Fruit fly (Drosophila melanogaster) whole organism, embryonic: ENCODE results near the gene Rip11.
A peak's percentile ranks its signal among the peaks of the same experiment; 100 is the strongest.

Source experiments
- Bgb ChIP-seq: fragments of 200-800 bp; sonication (Bioruptor generic); IDR thresholded peaks from 2 replicates; pipeline ENCODE4 v1.3.6; 2022; ENCODE audit warnings: missing biosample characterization, missing genetic modification characterization; ENCODE audit not compliant: partially characterized antibody
- CG10366 ChIP-seq: fragments of 200-800 bp; sonication (Bioruptor generic); IDR thresholded peaks from 2 replicates; pipeline ENCODE4 v1.3.6; 2022; ENCODE audit warnings: missing biosample characterization, missing genetic modification characterization
- CG12299 ChIP-seq: fragments of 200-800 bp; sonication (Bioruptor generic); optimal IDR thresholded peaks from 2 replicates; lab custom pipeline; 2018; ENCODE audit warnings: missing biosample characterization, mild to moderate bottlenecking, missing genetic modification characterization
- CG14667 ChIP-seq: fragments of 200-800 bp; sonication (Bioruptor generic); IDR thresholded peaks from 2 replicates; pipeline ENCODE4 v1.3.6; 2022; ENCODE audit warnings: missing biosample characterization, missing genetic modification characterization
- CG14710 ChIP-seq: fragments of 200-800 bp; sonication (Bioruptor generic); optimal IDR thresholded peaks from 3 replicates; lab custom pipeline; 2019; ENCODE audit warnings: missing biosample characterization, mild to moderate bottlenecking, missing genetic modification characterization, moderate library complexity
- CG1603 ChIP-seq: fragments of 200-800 bp; sonication (Bioruptor generic); optimal IDR thresholded peaks from 2 replicates; lab custom pipeline; 2019; ENCODE audit warnings: missing biosample characterization, mild to moderate bottlenecking, missing genetic modification characterization, moderate library complexity
- CG17385 ChIP-seq: fragments of 200-800 bp; sonication (Bioruptor generic); optimal IDR thresholded peaks from 3 replicates; lab custom pipeline; 2018; ENCODE audit warnings: missing biosample characterization, mild to moderate bottlenecking, missing genetic modification characterization
- CG18262 ChIP-seq: fragments of 200-800 bp; optimal IDR thresholded peaks from 3 replicates; lab custom pipeline; 2019; ENCODE audit warnings: missing biosample characterization, mild to moderate bottlenecking, missing genetic modification characterization, moderate library complexity
- CG2199 ChIP-seq: fragments of 200-800 bp; sonication (Bioruptor generic); IDR thresholded peaks from 3 replicates; pipeline ENCODE4 v1.3.6; 2022; ENCODE audit warnings: missing biosample characterization, missing genetic modification characterization
- CG30431 ChIP-seq: fragments of 200-800 bp; sonication (Bioruptor generic); optimal IDR thresholded peaks from 2 replicates; lab custom pipeline; 2017; ENCODE audit warnings: missing biosample characterization, missing genetic modification characterization
- CG3163 ChIP-seq: fragments of 200-800 bp; sonication (Bioruptor generic); optimal IDR thresholded peaks from 3 replicates; lab custom pipeline; 2016; ENCODE audit warnings: missing biosample characterization, missing genetic modification characterization
- CG32532 ChIP-seq: fragments of 200-800 bp; sonication (Bioruptor generic); IDR thresholded peaks from 2 replicates; pipeline ENCODE4 v1.3.6; 2022; ENCODE audit warnings: missing biosample characterization, missing genetic modification characterization
- CG33557 ChIP-seq: fragments of 200-800 bp; sonication (Bioruptor generic); optimal IDR thresholded peaks from 2 replicates; lab custom pipeline; 2019; ENCODE audit warnings: missing biosample characterization, mild to moderate bottlenecking, missing genetic modification characterization, moderate library complexity
- CG4328 ChIP-seq: fragments of 200-800 bp; sonication (Bioruptor generic); optimal IDR thresholded peaks from 3 replicates; lab custom pipeline; 2017; ENCODE audit warnings: missing biosample characterization, missing genetic modification reagents, missing genetic modification characterization
- CG4707 ChIP-seq: fragments of 200-800 bp; sonication (Bioruptor generic); optimal IDR thresholded peaks from 2 replicates; lab custom pipeline; 2018; ENCODE audit warnings: missing biosample characterization, mild to moderate bottlenecking, missing genetic modification characterization, moderate library complexity
- CG6813 ChIP-seq: fragments of 200-800 bp; sonication (Bioruptor generic); optimal IDR thresholded peaks from 2 replicates; lab custom pipeline; 2017; ENCODE audit warnings: missing biosample characterization, missing genetic modification characterization, mild to moderate bottlenecking, moderate library complexity, missing genetic modification reagents
- CG7556 ChIP-seq: fragments of 200-800 bp; sonication (Bioruptor generic); optimal IDR thresholded peaks from 2 replicates; lab custom pipeline; 2017; ENCODE audit warnings: missing biosample characterization, mild to moderate bottlenecking, missing genetic modification characterization
- CG8290 ChIP-seq, 3 experiments: fragments of 200-800 bp; sonication (Bioruptor generic); optimal IDR thresholded peaks; 2 replicates each; lab custom pipeline; 2016 to 2019; ENCODE audit warnings: missing biosample characterization in 3 of 3, missing genetic modification characterization in 3 of 3, mild to moderate bottlenecking in 2 of 3, moderate library complexity in 1 of 3
- CG8765 ChIP-seq: fragments of 200-800 bp; sonication (Bioruptor generic); IDR thresholded peaks from 2 replicates; pipeline ENCODE4 v1.3.6; 2022; ENCODE audit warnings: missing biosample characterization, missing genetic modification characterization
- CG8944 ChIP-seq: fragments of 200-800 bp; sonication (Bioruptor generic); optimal IDR thresholded peaks from 3 replicates; lab custom pipeline; 2016; ENCODE audit warnings: missing biosample characterization, missing genetic modification characterization
- Ets65A ChIP-seq: fragments of 200-800 bp; sonication (Bioruptor generic); peaks from one replicate; lab custom pipeline; 2016; ENCODE audit warnings: missing biosample characterization, missing genetic modification characterization
- Hr78 ChIP-seq, 2 experiments: fragments of 200-800 bp in 1 of 2; fragments of >200 bp in 1 of 2; sonication (Bioruptor generic) in 1 of 2; optimal IDR thresholded peaks; 2 replicates each; lab custom pipeline; 2017 to 2019; ENCODE audit warnings: missing biosample characterization in 2 of 2, missing genetic modification characterization in 2 of 2, mild to moderate bottlenecking in 1 of 2, moderate library complexity in 1 of 2
- MBD-R2 ChIP-seq: fragments of 200-800 bp; sonication (Bioruptor generic); IDR thresholded peaks from 2 replicates; pipeline ENCODE4 v1.3.6; 2022; ENCODE audit warnings: missing biosample characterization, missing genetic modification characterization
- Opbp ChIP-seq: fragments of 200-800 bp; sonication (Bioruptor generic); IDR thresholded peaks from 3 replicates; pipeline ENCODE4 v1.3.6; 2022; ENCODE audit warnings: missing biosample characterization, missing genetic modification characterization; ENCODE audit not compliant: partially characterized antibody
- Scr ChIP-seq: fragments of 200-800 bp; sonication (Bioruptor generic); IDR thresholded peaks from 2 replicates; pipeline ENCODE4 v1.3.6; 2022; ENCODE audit warnings: missing biosample characterization, missing genetic modification characterization; ENCODE audit not compliant: partially characterized antibody
- ara ChIP-seq: fragments of 200-800 bp; sonication (Bioruptor generic); IDR thresholded peaks from 2 replicates; pipeline ENCODE4 v1.3.6; 2022; ENCODE audit warnings: missing biosample characterization, missing genetic modification characterization
- btn ChIP-seq: fragments of 200-800 bp; sonication (Bioruptor generic); optimal IDR thresholded peaks from 2 replicates; lab custom pipeline; 2016; ENCODE audit warnings: missing biosample characterization, missing genetic modification characterization
- chm ChIP-seq: fragments of 200-800 bp; sonication (Bioruptor generic); IDR thresholded peaks from 2 replicates; pipeline ENCODE4 v1.3.6; 2022; ENCODE audit warnings: missing biosample characterization, missing genetic modification characterization
- corto ChIP-seq: fragments of 200-800 bp; sonication (Bioruptor generic); optimal IDR thresholded peaks from 2 replicates; lab custom pipeline; 2016; ENCODE audit warnings: missing biosample characterization, mild to moderate bottlenecking, missing genetic modification characterization, moderate library complexity
- fd3F ChIP-seq: fragments of 200-800 bp; sonication (Bioruptor generic); optimal IDR thresholded peaks from 2 replicates; lab custom pipeline; 2018; ENCODE audit warnings: missing biosample characterization, mild to moderate bottlenecking, missing genetic modification characterization, moderate library complexity
- fd96Cb ChIP-seq: fragments of 200-800 bp; sonication (Bioruptor generic); optimal IDR thresholded peaks from 2 replicates; lab custom pipeline; 2018; ENCODE audit warnings: missing biosample characterization, mild to moderate bottlenecking, missing genetic modification characterization, moderate library complexity
- hbn ChIP-seq: fragments of 200-800 bp; sonication (Bioruptor generic); IDR thresholded peaks from 2 replicates; pipeline ENCODE4 v1.3.6; 2022; ENCODE audit warnings: missing biosample characterization, missing genetic modification characterization; ENCODE audit not compliant: partially characterized antibody
- hkb ChIP-seq, 2 experiments: fragments of 200-800 bp in 1 of 2; fragments of >200 bp in 1 of 2; sonication (Bioruptor generic) in 1 of 2; IDR thresholded peaks in 1 of 2; optimal IDR thresholded peaks in 1 of 2; 2 replicates each; pipeline versions ENCODE4 v1.3.6 to Lab custom; 2017 to 2022; ENCODE audit warnings: missing biosample characterization in 1 of 2, missing genetic modification characterization in 1 of 2
- insv ChIP-seq, 2 experiments: fragments of 200-800 bp; sonication (Bioruptor generic); optimal IDR thresholded peaks; 3 replicates each; lab custom pipeline; 2016 to 2018; ENCODE audit warnings: missing biosample characterization in 2 of 2, missing genetic modification characterization in 2 of 2
- jumu ChIP-seq: fragments of 200-800 bp; sonication (Bioruptor generic); optimal IDR thresholded peaks from 3 replicates; lab custom pipeline; 2016; ENCODE audit warnings: missing biosample characterization, missing genetic modification characterization
- ken ChIP-seq: fragments of 200-800 bp; sonication (Bioruptor generic); IDR thresholded peaks from 3 replicates; pipeline ENCODE4 v1.3.6; 2022; ENCODE audit warnings: missing biosample characterization, missing genetic modification characterization
- kni ChIP-seq: fragments of 200-800 bp; sonication (Bioruptor generic); optimal IDR thresholded peaks from 3 replicates; lab custom pipeline; 2017; ENCODE audit warnings: mild to moderate bottlenecking, missing biosample characterization, missing genetic modification reagents, missing genetic modification characterization
- knrl ChIP-seq: fragments of 200-800 bp; sonication (Bioruptor generic); IDR thresholded peaks from 3 replicates; pipeline ENCODE4 v1.3.6; 2022; ENCODE audit warnings: missing biosample characterization, missing genetic modification characterization; ENCODE audit not compliant: partially characterized antibody
- nerfin-2 ChIP-seq: fragments of 200-800 bp; sonication (Bioruptor generic); IDR thresholded peaks from 2 replicates; pipeline ENCODE4 v1.3.6; 2022; ENCODE audit warnings: missing biosample characterization, missing genetic modification characterization; ENCODE audit not compliant: partially characterized antibody
- nom ChIP-seq: fragments of 200-800 bp; sonication (Bioruptor generic); optimal IDR thresholded peaks from 2 replicates; lab custom pipeline; 2017; ENCODE audit warnings: missing biosample characterization, missing genetic modification characterization, mild to moderate bottlenecking, moderate library complexity, missing genetic modification reagents
- ranshi ChIP-seq: fragments of 200-800 bp; sonication (Bioruptor generic); IDR thresholded peaks from 2 replicates; pipeline ENCODE4 v1.3.6; 2022; ENCODE audit warnings: missing biosample characterization, missing genetic modification characterization
- row ChIP-seq: fragments of 200-800 bp; sonication (Bioruptor generic); IDR thresholded peaks from 3 replicates; pipeline ENCODE4 v1.3.6; 2022; ENCODE audit warnings: missing biosample characterization, missing genetic modification characterization
- slbo ChIP-seq: fragments of 200-800 bp; sonication (Bioruptor generic); IDR thresholded peaks from 2 replicates; pipeline ENCODE4 v1.3.6; 2022; ENCODE audit warnings: missing biosample characterization, missing genetic modification characterization
- slou ChIP-seq: fragments of 200-800 bp; sonication (Bioruptor generic); optimal IDR thresholded peaks from 3 replicates; lab custom pipeline; 2016; ENCODE audit warnings: missing biosample characterization, missing genetic modification characterization
- sna ChIP-seq: fragments of 200-800 bp; sonication (Bioruptor generic); IDR thresholded peaks from 2 replicates; pipeline ENCODE4 v1.3.6; 2022; ENCODE audit warnings: missing biosample characterization, missing genetic modification characterization; ENCODE audit not compliant: partially characterized antibody
- tgo ChIP-seq: fragments of 200-800 bp; sonication (Bioruptor generic); IDR thresholded peaks from 3 replicates; pipeline ENCODE4 v1.3.6; 2022; ENCODE audit warnings: missing biosample characterization, missing genetic modification characterization
- tna ChIP-seq: fragments of 200-800 bp; sonication (Bioruptor generic); IDR thresholded peaks from 2 replicates; pipeline ENCODE4 v1.3.6; 2022; ENCODE audit warnings: missing biosample characterization, missing genetic modification characterization; ENCODE audit not compliant: partially characterized antibody
- zfh1 ChIP-seq: fragments of 200-800 bp; sonication (Bioruptor generic); IDR thresholded peaks from 3 replicates; pipeline ENCODE4 v1.3.6; 2022; ENCODE audit warnings: missing biosample characterization, missing genetic modification characterization

The Rip11 gene

DNA sequence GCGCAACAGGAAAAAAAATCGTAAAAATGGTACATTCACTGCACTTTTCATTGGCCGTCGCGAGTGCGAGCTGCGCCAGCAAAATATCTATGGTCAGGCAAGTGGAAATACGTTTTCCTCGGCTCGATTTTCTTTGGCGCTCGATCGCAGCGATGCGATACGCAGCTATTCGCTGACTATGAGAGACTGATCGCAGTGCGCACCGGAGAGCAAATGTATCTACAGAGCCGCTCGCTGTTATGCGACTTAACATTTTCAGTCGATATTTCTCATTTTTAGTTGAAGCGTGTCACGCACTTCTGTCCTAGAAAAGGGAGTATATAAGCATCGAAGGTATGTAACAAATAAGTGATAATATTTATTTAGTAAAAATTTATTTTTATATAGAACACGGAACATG, 12.7 kb downstream of the Rip11 start, which contains the start of gene wgn:
Gene wgn (minus strand): TSS at position 193 of the 400 bp plus-strand sequence.
- TF ChIP-seq CG1603: peak; percentile 21
- no peak for TF ChIP-seq corto (GFP tag; lab: Kevin White, UChicago)
- TF ChIP-seq CG10366 (GFP tag; lab: Robert Waterston, UW): no peak
- TF ChIP-seq Scr (GFP tag; lab: Robert Waterston, UW): peak; percentile 89
- peak; percentile 93 for TF ChIP-seq CG2199 (GFP tag; lab: Robert Waterston, UW)
- TF ChIP-seq nom (GFP tag; lab: Kevin White, UChicago): peak; percentile 32
- no peak for TF ChIP-seq CG14710 (tag; lab: Kevin White, UChicago)
- TF ChIP-seq tna (GFP tag; lab: Robert Waterston, UW): peak; percentile 24; the same call in 1 of the 2 replicates
- TF ChIP-seq Bgb (GFP tag; lab: Robert Waterston, UW): peak; percentile 69
- TF ChIP-seq ken (GFP tag; lab: Robert Waterston, UW): 0 out of 3 replicates have a peak, but pooled peaks have one; percentile 7
- peak; percentile 49 for TF ChIP-seq nerfin-2 (GFP tag; lab: Robert Waterston, UW)
- no peak for TF ChIP-seq CG7556 (GFP tag; lab: Kevin White, UChicago)
- TF ChIP-seq sna (GFP tag; lab: Robert Waterston, UW): peak; percentile 91
- TF ChIP-seq chm (GFP tag; lab: Robert Waterston, UW): peak; percentile 83
- TF ChIP-seq hkb (optimal IDR thresholded peaks at IDR 0.05; lab: Kevin White, UChicago): no peak
- TF ChIP-seq hkb (GFP tag; IDR thresholded peaks at IDR 0.05; lab: Robert Waterston, UW): 0 out of 2 replicates have a peak, but pooled peaks have one; percentile 8
- TF ChIP-seq CG4328 (GFP tag; lab: Kevin White, UChicago): no peak
- TF ChIP-seq CG17385 (GFP tag; lab: Kevin White, UChicago): peak; percentile 4
- no peak for TF ChIP-seq CG8944 (GFP tag; lab: Kevin White, UChicago)
- peak; percentile 90 for TF ChIP-seq hbn (GFP tag; lab: Robert Waterston, UW)
- no peak for TF ChIP-seq ara (GFP tag; lab: Robert Waterston, UW)
- TF ChIP-seq CG33557: no peak
- TF ChIP-seq slbo (GFP tag; lab: Robert Waterston, UW): 0 out of 2 replicates have a peak, but pooled peaks have one; percentile 6
- TF ChIP-seq CG18262 (tag; lab: Kevin White, UChicago): no peak
- peak; percentile 85 for TF ChIP-seq Opbp (GFP tag; lab: Robert Waterston, UW)
- no peak for TF ChIP-seq jumu (GFP tag; lab: Kevin White, UChicago)
- no peak for TF ChIP-seq CG6813 (GFP tag; lab: Kevin White, UChicago)
- TF ChIP-seq Ets65A (GFP tag; lab: Kevin White, UChicago): no peak
- no peak for TF ChIP-seq CG14667 (GFP tag; lab: Robert Waterston, UW)
- TF ChIP-seq tgo (GFP tag; lab: Robert Waterston, UW): no peak
- no peak for TF ChIP-seq Hr78 (GFP tag; optimal IDR thresholded peaks at IDR 0.05; lab: Kevin White, UChicago)
- no peak for TF ChIP-seq slou (GFP tag; lab: Kevin White, UChicago)
- TF ChIP-seq insv (GFP tag; optimal IDR thresholded peaks at IDR 0.05; lab: Kevin White, UChicago): no peak
- peak; percentile 68; the same call in 1 of the 3 replicates for TF ChIP-seq knrl (GFP tag; lab: Robert Waterston, UW)
- TF ChIP-seq zfh1 (GFP tag; lab: Robert Waterston, UW): 0 out of 3 replicates have a peak, but pooled peaks have one; percentile 27
- TF ChIP-seq fd96Cb (tag; lab: Kevin White, UChicago): no peak
- no peak for TF ChIP-seq CG3163 (GFP tag; lab: Kevin White, UChicago)
- no peak for TF ChIP-seq CG8290 (GFP tag; optimal IDR thresholded peaks at IDR 0.05; lab: Kevin White, UChicago)
- peak in 1 of 2 experiments; percentile 41 for TF ChIP-seq CG8290 (tag; optimal IDR thresholded peaks at IDR 0.05; lab: Kevin White, UChicago)
- TF ChIP-seq ranshi (GFP tag; lab: Robert Waterston, UW): no peak
- no peak for TF ChIP-seq kni
- TF ChIP-seq row (GFP tag; lab: Robert Waterston, UW): peak; percentile 41; the same call in 1 of the 3 replicates
- TF ChIP-seq MBD-R2 (GFP tag; lab: Robert Waterston, UW): no peak
- no peak for TF ChIP-seq CG4707 (GFP tag; lab: Kevin White, UChicago)
- no peak for TF ChIP-seq fd3F (GFP tag; lab: Kevin White, UChicago)
- peak; percentile 33; the same call in 1 of the 2 replicates for TF ChIP-seq CG32532 (GFP tag; lab: Robert Waterston, UW)
- TF ChIP-seq btn (GFP tag; lab: Kevin White, UChicago): no peak
- no peak for TF ChIP-seq CG8765 (GFP tag; lab: Robert Waterston, UW)
- TF ChIP-seq CG12299 (tag; lab: Kevin White, UChicago): no peak
- TF ChIP-seq CG30431 (GFP tag; lab: Kevin White, UChicago): no peak
